Worm (Caenorhabditis elegans) whole organism, L4 larva: ENCODE data around the gene F29B9.7.

Experiments used
- F10B5.3 ChIP-seq: sonication (generic microtip); optimal IDR thresholded peaks from 2 replicates; lab custom pipeline; 2016; ENCODE audit warnings: mild to moderate bottlenecking, missing genetic modification characterization, missing compliant biosample characterization
- F37D6.2 ChIP-seq: sonication (generic microtip); optimal IDR thresholded peaks from 2 replicates; lab custom pipeline; 2016; ENCODE audit warnings: mild to moderate bottlenecking, missing genetic modification characterization, missing compliant biosample characterization
- T20F7.1 ChIP-seq: fragments of 200-800 bp; sonication (Bioruptor generic); optimal IDR thresholded peaks from 2 replicates; lab custom pipeline; 2018; ENCODE audit warnings: mild to moderate bottlenecking, missing genetic modification characterization, missing compliant biosample characterization
- T26A8.4 ChIP-seq: fragments of 200-800 bp; sonication (Bioruptor generic); IDR thresholded peaks from 2 replicates; pipeline ENCODE4 v1.3.6; 2022; ENCODE audit warnings: missing genetic modification characterization, missing compliant biosample characterization
- Y5F2A.4 ChIP-seq: fragments of 200-800 bp; sonication (Bioruptor generic); optimal IDR thresholded peaks from 2 replicates; lab custom pipeline; 2018; ENCODE audit warnings: mild to moderate bottlenecking, missing genetic modification characterization, missing compliant biosample characterization
- ZK337.2 ChIP-seq: fragments of 200-800 bp; sonication (Bioruptor generic); IDR thresholded peaks from 2 replicates; pipeline ENCODE4 v1.3.6; 2022; ENCODE audit warnings: missing genetic modification reagents, missing genetic modification characterization, missing compliant biosample characterization
- ZK546.5 ChIP-seq, 2 experiments: sonication (generic microtip); optimal IDR thresholded peaks; 2 replicates each; lab custom pipeline; 2017; ENCODE audit warnings: missing biosample characterization in 2 of 2, missing genetic modification characterization in 2 of 2
- aha-1 ChIP-seq: fragments of 150-350 bp; peaks from one replicate; lab custom pipeline; 2014; ENCODE audit warnings: missing biosample characterization, missing genetic modification characterization
- aly-2 ChIP-seq: sonication (generic microtip); optimal IDR thresholded peaks from 2 replicates; lab custom pipeline; 2018; ENCODE audit warnings: missing biosample characterization, missing genetic modification characterization
- ceh-32 ChIP-seq: sonication (generic microtip); optimal IDR thresholded peaks from 2 replicates; lab custom pipeline; 2016; ENCODE audit warnings: mild to moderate bottlenecking, missing genetic modification characterization, missing compliant biosample characterization; ENCODE audit not compliant: poor library complexity
- ceh-44 ChIP-seq: fragments of 200-800 bp; sonication (Bioruptor generic); IDR thresholded peaks from 2 replicates; pipeline ENCODE4 v1.3.6; 2022; ENCODE audit warnings: missing genetic modification reagents, missing genetic modification characterization, missing compliant biosample characterization
- ceh-62 ChIP-seq: sonication (generic microtip); optimal IDR thresholded peaks from 2 replicates; lab custom pipeline; 2017; ENCODE audit warnings: missing biosample characterization, missing genetic modification characterization
- ces-1 ChIP-seq: fragments of 150-350 bp; sonication (generic microtip); optimal IDR thresholded peaks from 4 replicates; lab custom pipeline; 2014; ENCODE audit warnings: missing biosample characterization, missing genetic modification reagents, missing genetic modification characterization
- ctbp-1 ChIP-seq: fragments of 200-800 bp; sonication (Bioruptor generic); IDR thresholded peaks from 2 replicates; pipeline ENCODE4 v1.3.6; 2022; ENCODE audit warnings: missing genetic modification reagents, missing genetic modification characterization, missing compliant biosample characterization
- daf-16 ChIP-seq, 3 experiments: sonication (generic microtip); optimal IDR thresholded peaks; 2 replicates each; lab custom pipeline; 2016 to 2017; ENCODE audit warnings: missing genetic modification characterization in 3 of 3, missing genetic modification reagents in 3 of 3, mild to moderate bottlenecking in 2 of 3, missing compliant biosample characterization in 2 of 3, missing biosample characterization in 1 of 3, moderate library complexity in 1 of 3
- daf-8 ChIP-seq: fragments of 200-800 bp; sonication (Bioruptor generic); IDR thresholded peaks from 2 replicates; pipeline ENCODE4 v1.3.6; 2022; ENCODE audit warnings: missing genetic modification characterization, missing compliant biosample characterization
- dmd-6 ChIP-seq: fragments of 200-800 bp; sonication (Bioruptor generic); IDR thresholded peaks from 2 replicates; pipeline ENCODE4 v1.3.6; 2022; ENCODE audit warnings: missing genetic modification reagents, missing genetic modification characterization, missing compliant biosample characterization
- dmd-9 ChIP-seq: fragments of 200-800 bp; sonication (Bioruptor generic); IDR thresholded peaks from 2 replicates; pipeline ENCODE4 v1.3.6; 2022; ENCODE audit warnings: missing genetic modification reagents, missing genetic modification characterization, missing compliant biosample characterization
- dpl-1 ChIP-seq: fragments of 150-350 bp; optimal IDR thresholded peaks from 2 replicates; lab custom pipeline; 2014; ENCODE audit warnings: missing biosample characterization, missing genetic modification reagents, missing genetic modification characterization
- fos-1 ChIP-seq: fragments of 150-350 bp; optimal IDR thresholded peaks from 2 replicates; lab custom pipeline; 2014; ENCODE audit warnings: missing biosample characterization, missing genetic modification characterization
- jun-1 ChIP-seq: fragments of 150-350 bp; optimal IDR thresholded peaks from 2 replicates; lab custom pipeline; 2014; ENCODE audit warnings: missing biosample characterization, missing genetic modification reagents, missing genetic modification characterization
- lim-7 ChIP-seq: fragments of 200-800 bp; sonication (Bioruptor generic); IDR thresholded peaks from 2 replicates; pipeline ENCODE4 v1.3.6; 2022; ENCODE audit warnings: missing genetic modification characterization, missing compliant biosample characterization
- lin-1 ChIP-seq: fragments of 200-800 bp; sonication (Bioruptor generic); IDR thresholded peaks from 2 replicates; pipeline ENCODE4 v1.3.6; 2022; ENCODE audit warnings: missing genetic modification reagents, missing genetic modification characterization, missing compliant biosample characterization
- lin-15B ChIP-seq: fragments of 150-350 bp; sonication (generic microtip); optimal IDR thresholded peaks from 3 replicates; lab custom pipeline; 2014; ENCODE audit warnings: missing biosample characterization, missing genetic modification characterization
- lsy-2 ChIP-seq, 2 experiments: fragments of 150-350 bp in 1 of 2; sonication (generic microtip) in 1 of 2; optimal IDR thresholded peaks; 2 replicates each; lab custom pipeline; 2014 to 2017; ENCODE audit warnings: missing biosample characterization in 2 of 2, missing genetic modification characterization in 2 of 2
- madf-5 ChIP-seq, 2 experiments: fragments of 200-800 bp; sonication (Bioruptor generic); IDR thresholded peaks; 2 replicates each; pipeline ENCODE4 v1.3.6; 2022; ENCODE audit warnings: missing compliant biosample characterization in 2 of 2, missing genetic modification characterization in 2 of 2
- mep-1 ChIP-seq: fragments of 150-350 bp; sonication (generic microtip); optimal IDR thresholded peaks from 3 replicates; lab custom pipeline; 2014; ENCODE audit warnings: missing biosample characterization, missing genetic modification characterization
- mes-2 ChIP-seq: sonication (generic microtip); optimal IDR thresholded peaks from 2 replicates; lab custom pipeline; 2016; ENCODE audit warnings: missing genotype, mild to moderate bottlenecking, missing genetic modification characterization, missing compliant biosample characterization; ENCODE audit not compliant: poor library complexity, severe bottlenecking
- nhr-11 ChIP-seq: fragments of 150-350 bp; optimal IDR thresholded peaks from 2 replicates; lab custom pipeline; 2014; ENCODE audit warnings: missing biosample characterization, missing genetic modification characterization
- nhr-41 ChIP-seq: fragments of 200-800 bp; sonication (Bioruptor generic); IDR thresholded peaks from 2 replicates; pipeline ENCODE4 v1.3.6; 2022; ENCODE audit warnings: missing genetic modification reagents, missing genetic modification characterization, missing compliant biosample characterization
- nhr-42 ChIP-seq: fragments of 200-800 bp; sonication (Bioruptor generic); IDR thresholded peaks from 2 replicates; pipeline ENCODE4 v1.3.6; 2022; ENCODE audit warnings: missing genetic modification characterization, missing compliant biosample characterization
- nhr-76 ChIP-seq: fragments of 150-350 bp; optimal IDR thresholded peaks from 2 replicates; lab custom pipeline; 2014; ENCODE audit warnings: missing biosample characterization, missing genetic modification characterization
- pqm-1 ChIP-seq: sonication (generic microtip); optimal IDR thresholded peaks from 2 replicates; lab custom pipeline; 2017; ENCODE audit warnings: missing biosample characterization, missing genetic modification characterization
- saeg-2 ChIP-seq: fragments of 200-800 bp; sonication (Bioruptor generic); IDR thresholded peaks from 2 replicates; pipeline ENCODE4 v1.3.6; 2022; ENCODE audit warnings: missing genetic modification reagents, missing genetic modification characterization, missing compliant biosample characterization
- sdz-12 ChIP-seq: fragments of 200-800 bp; sonication (Bioruptor generic); optimal IDR thresholded peaks from 2 replicates; lab custom pipeline; 2018; ENCODE audit warnings: mild to moderate bottlenecking, missing genetic modification characterization, missing compliant biosample characterization
- set-16 ChIP-seq: fragments of 200-800 bp; sonication (Bioruptor generic); IDR thresholded peaks from 2 replicates; pipeline ENCODE4 v1.3.6; 2022; ENCODE audit warnings: missing genetic modification reagents, missing genetic modification characterization, missing compliant biosample characterization
- skn-1 ChIP-seq: fragments of 150-350 bp; optimal IDR thresholded peaks from 2 replicates; lab custom pipeline; 2014; ENCODE audit warnings: missing biosample characterization, missing genetic modification characterization
- snpc-4 ChIP-seq: fragments of 150-350 bp; optimal IDR thresholded peaks from 2 replicates; lab custom pipeline; 2014; ENCODE audit warnings: missing biosample characterization, missing genetic modification characterization
- spr-3 ChIP-seq: fragments of 200-800 bp; sonication (Bioruptor generic); optimal IDR thresholded peaks from 2 replicates; lab custom pipeline; 2018; ENCODE audit warnings: mild to moderate bottlenecking, missing genetic modification characterization, missing compliant biosample characterization
- unc-39 ChIP-seq: sonication (generic microtip); optimal IDR thresholded peaks from 2 replicates; lab custom pipeline; 2017; ENCODE audit warnings: missing biosample characterization, missing genetic modification characterization
- unc-62 ChIP-seq, 3 experiments: fragments of 150-350 bp in 1 of 3; sonication (generic microtip); optimal IDR thresholded peaks in 2 of 3; peaks in 1 of 3; 1 replicate in 1 of 3; 2 replicates in 2 of 3; lab custom pipeline; 2014 to 2017; ENCODE audit warnings: missing biosample characterization in 3 of 3, missing genetic modification characterization in 3 of 3, missing genetic modification reagents in 3 of 3, missing genotype in 1 of 3
- zag-1 ChIP-seq: fragments of 150-350 bp; optimal IDR thresholded peaks from 2 replicates; lab custom pipeline; 2014; ENCODE audit warnings: missing biosample characterization, missing genetic modification characterization
- zfp-2 ChIP-seq: sonication (generic microtip); optimal IDR thresholded peaks from 2 replicates; lab custom pipeline; 2016; ENCODE audit warnings: mild to moderate bottlenecking, missing genetic modification characterization, missing compliant biosample characterization

The F29B9.7 gene

DNA sequence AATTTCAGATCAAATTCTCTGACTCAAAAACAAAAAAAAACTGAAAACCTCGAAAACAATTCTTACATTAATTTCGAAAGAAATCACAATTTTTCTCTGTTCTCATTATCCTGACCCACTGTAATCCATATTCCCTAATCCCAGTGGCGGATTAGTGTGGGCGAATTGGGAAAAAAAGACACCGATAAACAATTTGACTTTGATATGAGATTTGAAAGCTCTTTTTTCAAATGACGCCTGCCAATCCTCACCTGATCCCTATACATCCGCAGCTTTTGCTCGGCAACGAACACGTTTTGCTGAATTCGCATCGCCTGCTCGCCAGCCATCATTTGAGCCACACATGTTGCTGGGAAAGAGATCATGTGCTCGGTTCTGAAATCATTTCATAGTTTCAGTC lies 37.8 kb upstream of the F29B9.7 start:
- TF ChIP-seq zag-1 (no peak), ces-1 (no peak), aha-1 (peak; percentile 38), F10B5.3 (tag; lab: Kevin White, UChicago) (no peak), lim-7 (0 out of 2 replicates have a peak, but pooled peaks have one; percentile 27), daf-8 (no peak)

- peak; percentile 88 for TF ChIP-seq aha-1
- TF ChIP-seq ctbp-1 (GFP tag; lab: Robert Waterston, UW), result no peak
- no peak for TF ChIP-seq ceh-62 (tag; lab: Kevin White, UChicago)
- peak; percentile 35; the same call in 1 of the 2 replicates for TF ChIP-seq saeg-2 (GFP tag; lab: Robert Waterston, UW)
- no peak for TF ChIP-seq nhr-41 (GFP tag; lab: Robert Waterston, UW)
- TF ChIP-seq sdz-12, result no peak
- TF ChIP-seq ces-1, result no peak
- TF ChIP-seq unc-62 (GFP tag; optimal IDR thresholded peaks at IDR 0.05 in 1 of 2; lab: Kevin White, UChicago), result peak in 1 of 2 experiments; percentile 77
- no peak for TF ChIP-seq unc-62 (tag; optimal IDR thresholded peaks at IDR 0.05; lab: Kevin White, UChicago)
- TF ChIP-seq ceh-32, result no peak
- TF ChIP-seq zfp-2, result no peak
- no peak for TF ChIP-seq dpl-1
Measured at ce11 chrIV:4612597-4612996, 37.0 kb upstream of the F29B9.7 start.

- TF ChIP-seq aha-1 (peak; percentile 44), dmd-9 (0 out of 2 replicates have a peak, but pooled peaks have one; percentile 37), nhr-11 (tag; lab: Kevin White, UChicago) (peak; percentile 25), nhr-76 (tag; lab: Kevin White, UChicago) (no peak)
Measured at ce11 chrIV:4613516-4613915, 36.0 kb upstream of the F29B9.7 start.

DNA sequence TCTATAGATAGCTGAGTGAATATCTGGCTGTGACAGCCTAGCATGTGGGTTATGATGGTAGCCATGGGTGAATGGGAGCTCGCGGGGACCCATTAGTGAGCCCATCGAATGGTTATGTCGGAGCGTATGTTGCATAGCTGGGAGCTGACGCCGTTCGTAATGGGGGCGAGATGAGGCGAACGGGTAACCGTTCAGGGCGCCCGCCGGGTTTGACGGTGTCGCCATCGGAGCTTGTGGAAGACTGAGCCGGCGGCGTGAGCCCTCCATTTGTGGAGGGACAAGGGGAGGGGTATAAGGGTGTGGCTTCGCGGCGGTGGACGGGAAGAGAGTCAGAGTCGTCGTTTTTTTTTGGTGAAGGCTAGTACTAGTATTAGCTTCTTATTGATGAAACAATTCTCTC lies 25.7 kb upstream of the F29B9.7 start:
- peak; percentile 88 for TF ChIP-seq set-16 (GFP tag; lab: Robert Waterston, UW)
- peak; percentile 16 for TF ChIP-seq aha-1
- no peak for TF ChIP-seq lin-15B

DNA sequence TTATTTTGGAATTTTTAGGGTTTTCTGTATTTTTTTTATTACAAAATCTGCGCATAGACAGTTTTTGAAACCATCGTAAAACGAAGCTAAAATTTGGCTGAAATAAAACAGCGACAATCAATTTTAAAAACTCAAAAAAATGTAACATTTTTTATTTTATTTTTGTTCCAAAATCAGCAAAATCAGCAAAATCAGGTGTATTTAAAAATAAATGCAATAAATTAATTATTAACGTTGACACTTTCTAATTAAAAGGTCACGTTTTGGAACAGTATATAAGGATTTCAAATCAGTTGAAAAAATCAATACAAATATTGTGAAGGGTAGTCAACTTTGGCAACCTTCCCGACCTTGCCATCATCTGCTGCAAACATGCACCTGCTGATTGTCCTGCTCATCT lies 16.2 kb upstream of the F29B9.7 start, which contains the start of gene R105.1:
TSS of gene R105.1 (plus strand) at position 301 of the 400 bp plus-strand sequence.
- no peak for TF ChIP-seq skn-1
- TF ChIP-seq mes-2, result no peak
- no peak for TF ChIP-seq ZK546.5 (tag; optimal IDR thresholded peaks at IDR 0.05; lab: Kevin White, UChicago)
- TF ChIP-seq nhr-41 (GFP tag; lab: Robert Waterston, UW), result no peak
- no peak for TF ChIP-seq ceh-32
- TF ChIP-seq aly-2 (tag; lab: Kevin White, UChicago), result no peak
- no peak for TF ChIP-seq fos-1 (tag; lab: Kevin White, UChicago)
- TF ChIP-seq madf-5 (GFP tag; IDR thresholded peaks at IDR 0.05; lab: Robert Waterston, UW), result no peak
- no peak for TF ChIP-seq mep-1
- no peak for TF ChIP-seq spr-3 (GFP tag; lab: Kevin White, UChicago)
- no peak for TF ChIP-seq snpc-4
- no peak for TF ChIP-seq ZK337.2 (GFP tag; lab: Robert Waterston, UW)
- TF ChIP-seq unc-39 (tag; lab: Kevin White, UChicago), result no peak
- TF ChIP-seq pqm-1 (tag; lab: Kevin White, UChicago), result no peak
- no peak for TF ChIP-seq nhr-42 (GFP tag; lab: Robert Waterston, UW)

- TF ChIP-seq Y5F2A.4 (GFP tag; lab: Kevin White, UChicago) (no peak), jun-1 (tag; lab: Kevin White, UChicago) (no peak), lin-15B (no peak), unc-39 (tag; lab: Kevin White, UChicago) (no peak), daf-16 (GFP tag; optimal IDR thresholded peaks at IDR 0.05; lab: Kevin White, UChicago) (no peak), daf-16 (tag; optimal IDR thresholded peaks at IDR 0.05; lab: Kevin White, UChicago) (no peak), dmd-6 (GFP tag; lab: Robert Waterston, UW) (no peak), T20F7.1 (GFP tag; lab: Kevin White, UChicago) (no peak), lim-7 (no peak), lin-1 (GFP tag; lab: Robert Waterston, UW) (no peak), skn-1 (no peak), lsy-2 (tag; optimal IDR thresholded peaks at IDR 0.05; lab: Kevin White, UChicago) (no peak), unc-62 (GFP tag; optimal IDR thresholded peaks at IDR 0.05 in 1 of 2; lab: Kevin White, UChicago) (no peak), unc-62 (tag; optimal IDR thresholded peaks at IDR 0.05; lab: Kevin White, UChicago) (no peak), mes-2 (no peak), ceh-44 (GFP tag; lab: Robert Waterston, UW) (no peak), ZK337.2 (GFP tag; lab: Robert Waterston, UW) (no peak), F37D6.2 (no peak), T26A8.4 (GFP tag; lab: Robert Waterston, UW) (no peak)
Measured at ce11 chrIV:4636001-4636400, 13.6 kb upstream of the F29B9.7 start, which contains the start of gene R105.5. Gene R105.5 (plus strand): TSS chrIV:4636301.
